Worm (Caenorhabditis elegans) whole organism, L1 larva: ENCODE results near the gene F46C5.4.
A peak's percentile ranks its signal among the peaks of the same experiment; 100 is the strongest.

Source experiments
- C16A3.4 ChIP-seq: fragments of 150-350 bp; optimal IDR thresholded peaks from 2 replicates; lab custom pipeline; 2014; ENCODE audit warnings: missing biosample characterization, missing genetic modification characterization
- Y116A8C.19 ChIP-seq: sonication (generic microtip); optimal IDR thresholded peaks from 2 replicates; lab custom pipeline; 2016; ENCODE audit warnings: missing compliant biosample characterization, missing genetic modification characterization, borderline replicate concordance
- aha-1 ChIP-seq: fragments of 150-350 bp; optimal IDR thresholded peaks from 2 replicates; lab custom pipeline; 2014; ENCODE audit warnings: missing biosample characterization, missing genetic modification characterization
- ama-1 ChIP-seq: fragments of 150-350 bp; optimal IDR thresholded peaks from 2 replicates; lab custom pipeline; 2014
- blmp-1 ChIP-seq: fragments of 150-350 bp; optimal IDR thresholded peaks from 2 replicates; lab custom pipeline; 2014; ENCODE audit warnings: missing biosample characterization, missing genetic modification characterization
- ceh-8 ChIP-seq: fragments of 200-800 bp; sonication (Bioruptor generic); optimal IDR thresholded peaks from 2 replicates; lab custom pipeline; 2018; ENCODE audit warnings: mild to moderate bottlenecking, missing genetic modification characterization, moderate library complexity, missing compliant biosample characterization
- ceh-82 ChIP-seq, 3 experiments: fragments of 150-350 bp in 1 of 3; sonication (generic microtip) in 2 of 3; optimal IDR thresholded peaks; 2 replicates each; lab custom pipeline; 2014 to 2017; ENCODE audit warnings: missing biosample characterization in 3 of 3, missing genetic modification characterization in 3 of 3
- ceh-88 ChIP-seq: fragments of 200-800 bp; sonication (Bioruptor generic); IDR thresholded peaks from 2 replicates; pipeline ENCODE4 v1.3.6; 2022; ENCODE audit warnings: missing genetic modification characterization, missing compliant biosample characterization
- dsc-1 ChIP-seq: sonication (generic microtip); optimal IDR thresholded peaks from 2 replicates; lab custom pipeline; 2016; ENCODE audit warnings: mild to moderate bottlenecking, missing genetic modification characterization, missing compliant biosample characterization
- efl-1 ChIP-seq, 4 experiments: fragments of 150-350 bp; optimal IDR thresholded peaks in 3 of 4; peaks in 1 of 4; 1 replicate in 1 of 4; 2 replicates in 3 of 4; lab custom pipeline; 2014; ENCODE audit warnings: missing biosample characterization in 2 of 4, missing genetic modification characterization in 2 of 4, missing genetic modification reagents in 2 of 4
- efl-3 ChIP-seq: fragments of 200-800 bp; sonication (Bioruptor generic); optimal IDR thresholded peaks from 2 replicates; lab custom pipeline; 2018; ENCODE audit warnings: mild to moderate bottlenecking, missing genetic modification characterization, missing compliant biosample characterization
- egl-27 ChIP-seq, 2 experiments: fragments of 150-350 bp in 1 of 2; sonication (generic microtip); optimal IDR thresholded peaks; 3 replicates each; lab custom pipeline; 2017 to 2018; ENCODE audit warnings: missing biosample characterization in 2 of 2, missing genetic modification characterization in 2 of 2, missing genetic modification reagents in 2 of 2
- elt-3 ChIP-seq, 6 experiments: fragments of 150-350 bp in 1 of 6; sonication (generic microtip); optimal IDR thresholded peaks; 2 replicates each; lab custom pipeline; 2017 to 2018; ENCODE audit warnings: missing biosample characterization in 6 of 6, missing genetic modification characterization in 6 of 6, inconsistent platforms in 1 of 6
- fkh-10 ChIP-seq: sonication (generic microtip); optimal IDR thresholded peaks from 2 replicates; lab custom pipeline; 2017; ENCODE audit warnings: missing biosample characterization, missing genetic modification reagents, missing genetic modification characterization
- fos-1 ChIP-seq: fragments of 150-350 bp; optimal IDR thresholded peaks from 2 replicates; lab custom pipeline; 2014; ENCODE audit warnings: missing biosample characterization, missing genetic modification characterization
- hlh-17 ChIP-seq: fragments of 200-800 bp; sonication (Bioruptor generic); optimal IDR thresholded peaks from 2 replicates; lab custom pipeline; 2018; ENCODE audit warnings: missing genetic modification characterization, mild to moderate bottlenecking, missing compliant biosample characterization, moderate library complexity, borderline replicate concordance
- hlh-4 ChIP-seq: sonication (generic microtip); optimal IDR thresholded peaks from 2 replicates; lab custom pipeline; 2016; ENCODE audit warnings: mild to moderate bottlenecking, missing genetic modification characterization, missing compliant biosample characterization
- isw-1 ChIP-seq: fragments of 200-800 bp; sonication (Bioruptor generic); IDR thresholded peaks from 2 replicates; pipeline ENCODE4 v1.3.6; 2022; ENCODE audit warnings: missing genetic modification characterization, missing compliant biosample characterization
- lin-15B ChIP-seq: fragments of 150-350 bp; sonication (generic microtip); optimal IDR thresholded peaks from 3 replicates; lab custom pipeline; 2014; ENCODE audit warnings: missing biosample characterization, missing genetic modification characterization
- lir-3 ChIP-seq: sonication (generic microtip); optimal IDR thresholded peaks from 2 replicates; lab custom pipeline; 2016; ENCODE audit warnings: mild to moderate bottlenecking, missing genetic modification characterization, moderate library complexity, missing compliant biosample characterization; ENCODE audit not compliant: poor library complexity
- mab-9 ChIP-seq: fragments of 200-800 bp; sonication (Bioruptor generic); IDR thresholded peaks from 2 replicates; pipeline ENCODE4 v1.3.6; 2022; ENCODE audit warnings: missing genetic modification reagents, missing genetic modification characterization, missing compliant biosample characterization
- mef-2 ChIP-seq: fragments of 150-350 bp; optimal IDR thresholded peaks from 2 replicates; lab custom pipeline; 2014; ENCODE audit warnings: missing biosample characterization, missing genetic modification characterization
- nhr-11 ChIP-seq: fragments of 150-350 bp; optimal IDR thresholded peaks from 2 replicates; lab custom pipeline; 2014; ENCODE audit warnings: missing biosample characterization, missing genetic modification characterization
- nhr-12 ChIP-seq: sonication (generic microtip); optimal IDR thresholded peaks from 2 replicates; lab custom pipeline; 2017; ENCODE audit warnings: missing biosample characterization, missing genetic modification characterization
- nhr-19 ChIP-seq: fragments of 200-800 bp; sonication (Bioruptor generic); conservative IDR thresholded peaks from 2 replicates; pipeline ENCODE4 v1.3.6; 2022; ENCODE audit warnings: missing genetic modification characterization, missing compliant biosample characterization
- nhr-20 ChIP-seq: sonication (generic microtip); optimal IDR thresholded peaks from 2 replicates; lab custom pipeline; 2016; ENCODE audit warnings: mild to moderate bottlenecking, missing genetic modification characterization, missing compliant biosample characterization
- nhr-71 ChIP-seq: sonication (generic microtip); optimal IDR thresholded peaks from 2 replicates; lab custom pipeline; 2016; ENCODE audit warnings: mild to moderate bottlenecking, missing genetic modification characterization, moderate library complexity, missing compliant biosample characterization
- nhr-77 ChIP-seq: fragments of 150-350 bp; optimal IDR thresholded peaks from 2 replicates; lab custom pipeline; 2014; ENCODE audit warnings: missing biosample characterization, missing genetic modification characterization
- nhr-85 ChIP-seq: sonication (generic microtip); peaks from one replicate; lab custom pipeline; 2016; ENCODE audit warnings: missing genetic modification characterization, inconsistent platforms, missing compliant biosample characterization
- nhr-90 ChIP-seq: sonication (generic microtip); optimal IDR thresholded peaks from 2 replicates; lab custom pipeline; 2016; ENCODE audit warnings: mild to moderate bottlenecking, missing genetic modification characterization, missing compliant biosample characterization; ENCODE audit not compliant: poor library complexity
- pag-3 ChIP-seq: sonication (generic microtip); optimal IDR thresholded peaks from 2 replicates; lab custom pipeline; 2017; ENCODE audit warnings: missing genetic modification characterization, mild to moderate bottlenecking, missing compliant biosample characterization, antibody characterized with exemption, borderline replicate concordance; ENCODE audit not compliant: insufficient read depth
- skn-1 ChIP-seq: fragments of 150-350 bp; optimal IDR thresholded peaks from 2 replicates; lab custom pipeline; 2014; ENCODE audit warnings: missing biosample characterization, missing genetic modification characterization
- snpc-4 ChIP-seq: fragments of 150-350 bp; optimal IDR thresholded peaks from 2 replicates; lab custom pipeline; 2014; ENCODE audit warnings: missing biosample characterization, missing genetic modification characterization
- snu-23 ChIP-seq: sonication (generic microtip); optimal IDR thresholded peaks from 2 replicates; lab custom pipeline; 2016; ENCODE audit warnings: missing genetic modification characterization, missing compliant biosample characterization
- sox-4 ChIP-seq: sonication (generic microtip); optimal IDR thresholded peaks from 2 replicates; lab custom pipeline; 2016; ENCODE audit warnings: missing genetic modification characterization, missing compliant biosample characterization
- swsn-7 ChIP-seq: sonication (generic microtip); optimal IDR thresholded peaks from 2 replicates; lab custom pipeline; 2016; ENCODE audit warnings: missing genetic modification characterization, missing compliant biosample characterization
- tlp-1 ChIP-seq: fragments of 150-350 bp; optimal IDR thresholded peaks from 2 replicates; lab custom pipeline; 2014; ENCODE audit warnings: missing biosample characterization, missing genetic modification characterization
- unc-130 ChIP-seq: fragments of 150-350 bp; optimal IDR thresholded peaks from 2 replicates; lab custom pipeline; 2017; ENCODE audit warnings: missing biosample characterization, missing genetic modification characterization, inconsistent platforms
- unc-30 ChIP-seq: sonication (generic microtip); optimal IDR thresholded peaks from 2 replicates; lab custom pipeline; 2017; ENCODE audit warnings: missing biosample characterization, missing genetic modification characterization
- vab-15 ChIP-seq: sonication (generic microtip); optimal IDR thresholded peaks from 2 replicates; lab custom pipeline; 2017; ENCODE audit warnings: missing genotype, mild to moderate bottlenecking, missing genetic modification characterization, missing compliant biosample characterization
- xbp-1 ChIP-seq: sonication (generic microtip); optimal IDR thresholded peaks from 2 replicates; lab custom pipeline; 2016; ENCODE audit warnings: missing genetic modification characterization, missing compliant biosample characterization
- zag-1 ChIP-seq: fragments of 150-350 bp; optimal IDR thresholded peaks from 2 replicates; lab custom pipeline; 2014; ENCODE audit warnings: missing biosample characterization, missing genetic modification characterization
- ztf-11 ChIP-seq, 2 experiments: sonication (generic microtip); optimal IDR thresholded peaks; 2 replicates each; lab custom pipeline; 2016 to 2017; ENCODE audit warnings: missing genetic modification characterization in 2 of 2, missing biosample characterization in 1 of 2, missing compliant biosample characterization in 1 of 2

F46C5.4 gene

ce11 chrII:8787376-8787775, 48.5 kb upstream of the F46C5.4 start (continued):
- TF ChIP-seq ceh-82 (tag; optimal IDR thresholded peaks at IDR 0.05; lab: Kevin White, UChicago) = peak; percentile 75 to 89 (median 82)
- peak; percentile 7 for TF ChIP-seq aha-1
- TF ChIP-seq snu-23 = peak; percentile 99
- peak; percentile 68 for TF ChIP-seq snpc-4 (tag; lab: Kevin White, UChicago)
- no peak for TF ChIP-seq hlh-4 (tag; lab: Kevin White, UChicago)
- TF ChIP-seq nhr-71 (tag; lab: Kevin White, UChicago) = peak; percentile 99
- peak; percentile 90 for TF ChIP-seq lir-3 (tag; lab: Kevin White, UChicago)
- peak; percentile 93 for TF ChIP-seq C16A3.4 (tag; lab: Kevin White, UChicago)
- TF ChIP-seq dsc-1 (tag; lab: Kevin White, UChicago) = peak; percentile 96
- TF ChIP-seq hlh-17 (GFP tag; lab: Kevin White, UChicago) = no peak
- peak; percentile 75 for TF ChIP-seq fkh-10 (GFP tag; lab: Kevin White, UChicago)
- peak; percentile 90 for TF ChIP-seq fos-1 (tag; lab: Kevin White, UChicago)
- TF ChIP-seq skn-1 (tag; lab: Kevin White, UChicago) = peak; percentile 96
- peak in 3 of 6 experiments; percentile 83 to 94 (median 86) for TF ChIP-seq elt-3 (tag; optimal IDR thresholded peaks at IDR 0.05; lab: Kevin White, UChicago)
- peak; percentile 99 for TF ChIP-seq nhr-20 (tag; lab: Kevin White, UChicago)
- TF ChIP-seq mef-2 (tag; lab: Kevin White, UChicago) = peak; percentile 66
- TF ChIP-seq nhr-90 (tag; lab: Kevin White, UChicago) = peak; percentile 97
- no peak for TF ChIP-seq pag-3 (tag; lab: Kevin White, UChicago)
- no peak for TF ChIP-seq efl-3 (GFP tag; lab: Kevin White, UChicago)
- no peak for TF ChIP-seq tlp-1 (tag; lab: Kevin White, UChicago)
- TF ChIP-seq vab-15 (tag; lab: Kevin White, UChicago) = peak; percentile 87
- peak; percentile 94 for TF ChIP-seq ceh-8 (GFP tag; lab: Kevin White, UChicago)
- peak; percentile 96 for TF ChIP-seq ama-1
- peak; percentile 98 for TF ChIP-seq swsn-7 (tag; lab: Kevin White, UChicago)
- peak; percentile 91 for TF ChIP-seq mab-9 (GFP tag; lab: Robert Waterston, UW)
- TF ChIP-seq nhr-12 = no peak
- peak; percentile 33 for TF ChIP-seq Y116A8C.19 (tag; lab: Kevin White, UChicago)
- TF ChIP-seq nhr-11 (tag; lab: Kevin White, UChicago) = peak; percentile 94
- no peak for TF ChIP-seq egl-27 (tag; optimal IDR thresholded peaks at IDR 0.05; lab: Kevin White, UChicago)
- TF ChIP-seq lin-15B = peak; percentile 23
- TF ChIP-seq isw-1 (GFP tag; lab: Robert Waterston, UW) = peak; percentile 92
- peak; percentile 83 for TF ChIP-seq nhr-77 (tag; lab: Kevin White, UChicago)
- TF ChIP-seq blmp-1 (tag; lab: Kevin White, UChicago) = peak; percentile 86
- peak; percentile 96 for TF ChIP-seq xbp-1 (tag; lab: Kevin White, UChicago)
- no peak for TF ChIP-seq unc-30 (tag; lab: Kevin White, UChicago)
- TF ChIP-seq unc-130 (tag; lab: Kevin White, UChicago) = peak; percentile 98
- peak; percentile 85 for TF ChIP-seq sox-4

- TF ChIP-seq hlh-17 (GFP tag; lab: Kevin White, UChicago) (no peak), nhr-19 (no peak), ceh-88 (GFP tag; lab: Robert Waterston, UW) (no peak), efl-1 (optimal IDR thresholded peaks at IDR 0.05; lab: Kevin White, UChicago) (no peak), efl-1 (GFP tag; optimal IDR thresholded peaks at IDR 0.05 in 1 of 2; lab: Kevin White, UChicago) (no peak), ztf-11 (tag; optimal IDR thresholded peaks at IDR 0.05; lab: Kevin White, UChicago) (no peak), zag-1 (no peak), nhr-85 (tag; lab: Kevin White, UChicago) (peak; percentile 64)
- TF ChIP-seq, all 84 proteins: peak for 1
Measured at ce11 chrII:8788752-8789151, 47.1 kb upstream of the F46C5.4 start.
